Worm (Caenorhabditis elegans) whole organism, young adult: ENCODE results near the gene mcm-3.

Source experiments
- B0019.2 ChIP-seq: fragments of 200-800 bp; sonication (Bioruptor generic); conservative IDR thresholded peaks from 2 replicates; pipeline ENCODE4 v1.3.6; 2022; ENCODE audit warnings: missing genetic modification reagents, missing genetic modification characterization, missing compliant biosample characterization
- B0035.1 ChIP-seq: sonication (generic microtip); optimal IDR thresholded peaks from 2 replicates; lab custom pipeline; 2016; ENCODE audit warnings: missing genetic modification characterization, mild to moderate bottlenecking, missing compliant biosample characterization, missing genotype, missing genetic modification reagents
- B0336.3 ChIP-seq: fragments of 200-800 bp; sonication (Bioruptor generic); IDR thresholded peaks from 2 replicates; pipeline ENCODE4 v1.3.6; 2022; ENCODE audit warnings: missing genetic modification characterization, missing compliant biosample characterization
- F23B12.7 ChIP-seq: sonication (generic microtip); optimal IDR thresholded peaks from 2 replicates; lab custom pipeline; 2017; ENCODE audit warnings: missing genetic modification characterization, mild to moderate bottlenecking, missing compliant biosample characterization, antibody characterized with exemption, moderate library complexity; ENCODE audit not compliant: insufficient read depth
- F33H1.4 ChIP-seq: fragments of 200-800 bp; sonication (Bioruptor generic); IDR thresholded peaks from 2 replicates; pipeline ENCODE4 v1.3.6; 2022; ENCODE audit warnings: missing genetic modification reagents, missing genetic modification characterization, missing compliant biosample characterization
- F37B4.10 ChIP-seq: fragments of 200-800 bp; sonication (Bioruptor generic); IDR thresholded peaks from 2 replicates; pipeline ENCODE4 v1.3.6; 2022; ENCODE audit warnings: missing genetic modification characterization, missing compliant biosample characterization
- F39B2.1 ChIP-seq: fragments of 200-800 bp; sonication (Bioruptor generic); IDR thresholded peaks from 2 replicates; pipeline ENCODE4 v1.3.6; 2022; ENCODE audit warnings: missing genetic modification reagents, missing genetic modification characterization, missing compliant biosample characterization
- F52B5.7 ChIP-seq: sonication (generic microtip); optimal IDR thresholded peaks from 2 replicates; lab custom pipeline; 2016; ENCODE audit warnings: mild to moderate bottlenecking, missing genetic modification characterization, missing compliant biosample characterization
- K12H6.12 ChIP-seq: fragments of 200-800 bp; sonication (Bioruptor generic); optimal IDR thresholded peaks from 2 replicates; lab custom pipeline; 2018; ENCODE audit warnings: mild to moderate bottlenecking, missing genetic modification characterization, missing compliant biosample characterization
- T07F8.4 ChIP-seq: sonication (generic microtip); optimal IDR thresholded peaks from 2 replicates; lab custom pipeline; 2016; ENCODE audit warnings: mild to moderate bottlenecking, missing genetic modification characterization, moderate library complexity, missing compliant biosample characterization
- Y53F4B.3 ChIP-seq: fragments of 200-800 bp; sonication (Bioruptor generic); IDR thresholded peaks from 2 replicates; pipeline ENCODE4 v1.3.6; 2022; ENCODE audit warnings: missing genetic modification reagents, missing genetic modification characterization, missing compliant biosample characterization
- Y79H2A.3 ChIP-seq: fragments of 200-800 bp; sonication (Bioruptor generic); conservative IDR thresholded peaks from 2 replicates; pipeline ENCODE4 v1.3.6; 2022; ENCODE audit warnings: missing genetic modification reagents, missing genetic modification characterization, missing compliant biosample characterization
- Y95B8A.8 ChIP-seq: fragments of 200-800 bp; sonication (Bioruptor generic); IDR thresholded peaks from 2 replicates; pipeline ENCODE4 v1.3.6; 2022; ENCODE audit warnings: missing genetic modification reagents, missing genetic modification characterization, missing compliant biosample characterization
- ZK185.1 ChIP-seq: sonication (generic microtip); optimal IDR thresholded peaks from 2 replicates; lab custom pipeline; 2016; ENCODE audit warnings: mild to moderate bottlenecking, missing genetic modification characterization, missing compliant biosample characterization; ENCODE audit not compliant: poor library complexity, severe bottlenecking
- ama-1 ChIP-seq, 3 experiments: fragments of 150-350 bp in 1 of 3; sonication (generic microtip) in 2 of 3; optimal IDR thresholded peaks; 2 replicates each; lab custom pipeline; 2014 to 2018; ENCODE audit warnings: missing biosample characterization in 2 of 3, missing genetic modification characterization in 2 of 3, missing genetic modification reagents in 2 of 3
- athp-1 ChIP-seq: sonication (generic microtip); optimal IDR thresholded peaks from 2 replicates; lab custom pipeline; 2017; ENCODE audit warnings: mild to moderate bottlenecking, missing genetic modification characterization, missing compliant biosample characterization
- attf-6 ChIP-seq: fragments of 200-800 bp; sonication (Bioruptor generic); IDR thresholded peaks from 2 replicates; pipeline ENCODE4 v1.3.6; 2022; ENCODE audit warnings: missing genetic modification reagents, missing genetic modification characterization, missing compliant biosample characterization
- ceh-100 ChIP-seq: fragments of 200-800 bp; sonication (Bioruptor generic); IDR thresholded peaks from 2 replicates; pipeline ENCODE4 v1.3.6; 2022; ENCODE audit warnings: missing genetic modification reagents, missing genetic modification characterization, missing compliant biosample characterization
- ceh-58 ChIP-seq: fragments of 200-800 bp; sonication (Bioruptor generic); IDR thresholded peaks from 2 replicates; pipeline ENCODE4 v1.3.6; 2022; ENCODE audit warnings: missing genetic modification characterization, missing compliant biosample characterization
- ceh-79 ChIP-seq: sonication (generic microtip); optimal IDR thresholded peaks from 2 replicates; lab custom pipeline; 2017; ENCODE audit warnings: mild to moderate bottlenecking, missing genetic modification characterization, missing compliant biosample characterization
- chd-7 ChIP-seq: sonication (generic microtip); optimal IDR thresholded peaks from 2 replicates; lab custom pipeline; 2016; ENCODE audit warnings: mild to moderate bottlenecking, missing genetic modification characterization, moderate library complexity, missing compliant biosample characterization
- dox-1 ChIP-seq: fragments of 200-800 bp; sonication (Bioruptor generic); IDR thresholded peaks from 2 replicates; pipeline ENCODE4 v1.3.6; 2022; ENCODE audit warnings: missing genetic modification reagents, missing genetic modification characterization, missing compliant biosample characterization
- dpl-1 ChIP-seq: fragments of 150-350 bp; optimal IDR thresholded peaks from 2 replicates; lab custom pipeline; 2014; ENCODE audit warnings: missing biosample characterization, missing genetic modification reagents, missing genetic modification characterization
- egl-18 ChIP-seq: fragments of 200-800 bp; sonication (Bioruptor generic); IDR thresholded peaks from 2 replicates; pipeline ENCODE4 v1.3.6; 2022; ENCODE audit warnings: missing genetic modification reagents, missing genetic modification characterization, missing compliant biosample characterization
- hmg-1.2 ChIP-seq: fragments of 200-800 bp; sonication (Bioruptor generic); IDR thresholded peaks from 2 replicates; pipeline ENCODE4 v1.3.6; 2022; ENCODE audit warnings: missing genetic modification reagents, missing genetic modification characterization, missing compliant biosample characterization
- hrde-1 ChIP-seq: sonication (generic microtip); optimal IDR thresholded peaks from 2 replicates; lab custom pipeline; 2016; ENCODE audit warnings: missing genetic modification characterization, mild to moderate bottlenecking, missing compliant biosample characterization, moderate library complexity, missing genotype, missing genetic modification reagents, borderline replicate concordance
- lin-35 ChIP-seq, 3 experiments: fragments of 150-350 bp in 2 of 3; sonication (generic microtip) in 1 of 3; optimal IDR thresholded peaks; 2 replicates each; lab custom pipeline; 2014 to 2018; ENCODE audit warnings: missing biosample characterization in 3 of 3, missing genetic modification characterization in 3 of 3, missing genetic modification reagents in 3 of 3
- lin-40 ChIP-seq: sonication (generic microtip); optimal IDR thresholded peaks from 2 replicates; lab custom pipeline; 2016; ENCODE audit warnings: missing genetic modification characterization, mild to moderate bottlenecking, missing compliant biosample characterization, missing genotype, missing genetic modification reagents
- lin-54 ChIP-seq: fragments of 200-800 bp; sonication (Bioruptor generic); optimal IDR thresholded peaks from 2 replicates; lab custom pipeline; 2018; ENCODE audit warnings: mild to moderate bottlenecking, missing genetic modification characterization, missing compliant biosample characterization
- lir-1 ChIP-seq: fragments of 200-800 bp; sonication (Bioruptor generic); conservative IDR thresholded peaks from 2 replicates; pipeline ENCODE4 v1.3.6; 2022; ENCODE audit warnings: missing genetic modification reagents, missing genetic modification characterization, missing compliant biosample characterization
- madf-10 ChIP-seq: sonication (generic microtip); optimal IDR thresholded peaks from 2 replicates; lab custom pipeline; 2016; ENCODE audit warnings: mild to moderate bottlenecking, missing genetic modification characterization, missing compliant biosample characterization
- madf-6 ChIP-seq: fragments of 200-800 bp; sonication (Bioruptor generic); IDR thresholded peaks from 2 replicates; pipeline ENCODE4 v1.3.6; 2022; ENCODE audit warnings: missing genetic modification reagents, missing genetic modification characterization, missing compliant biosample characterization
- nfya-1 ChIP-seq: sonication (generic microtip); optimal IDR thresholded peaks from 2 replicates; lab custom pipeline; 2017; ENCODE audit warnings: antibody characterized with exemption, missing compliant biosample characterization, missing genetic modification characterization, borderline replicate concordance; ENCODE audit not compliant: insufficient read depth
- nfya-2 ChIP-seq: fragments of 200-800 bp; sonication (Bioruptor generic); IDR thresholded peaks from 2 replicates; pipeline ENCODE4 v1.3.6; 2022; ENCODE audit warnings: missing genetic modification reagents, missing genetic modification characterization, missing compliant biosample characterization
- nfyb-1 ChIP-seq: fragments of 200-800 bp; sonication (Bioruptor generic); IDR thresholded peaks from 2 replicates; pipeline ENCODE4 v1.3.6; 2022; ENCODE audit warnings: missing genetic modification reagents, missing genetic modification characterization, missing compliant biosample characterization
- nhr-80 ChIP-seq: sonication (generic microtip); optimal IDR thresholded peaks from 2 replicates; lab custom pipeline; 2016; ENCODE audit warnings: missing genetic modification characterization, missing compliant biosample characterization
- rcor-1 ChIP-seq: fragments of 200-800 bp; sonication (Bioruptor generic); IDR thresholded peaks from 2 replicates; pipeline ENCODE4 v1.3.6; 2022; ENCODE audit warnings: missing genetic modification reagents, missing genetic modification characterization, missing compliant biosample characterization
- repo-1 ChIP-seq: sonication (generic microtip); optimal IDR thresholded peaks from 2 replicates; lab custom pipeline; 2017; ENCODE audit warnings: mild to moderate bottlenecking, missing genetic modification characterization, missing compliant biosample characterization
- snpc-1.1 ChIP-seq: sonication (generic microtip); optimal IDR thresholded peaks from 2 replicates; lab custom pipeline; 2017; ENCODE audit warnings: missing genetic modification characterization, mild to moderate bottlenecking, missing compliant biosample characterization, antibody characterized with exemption, moderate library complexity, missing genotype, missing genetic modification reagents; ENCODE audit not compliant: insufficient read depth
- somi-1 ChIP-seq: fragments of 200-800 bp; sonication (Bioruptor generic); optimal IDR thresholded peaks from 2 replicates; lab custom pipeline; 2018; ENCODE audit warnings: mild to moderate bottlenecking, missing genetic modification characterization, missing compliant biosample characterization
- tbp1 ChIP-seq: fragments of 200-800 bp; sonication (Bioruptor generic); optimal IDR thresholded peaks from 2 replicates; lab custom pipeline; 2018; ENCODE audit warnings: mild to moderate bottlenecking, missing genetic modification characterization, missing compliant biosample characterization
- unc-62 ChIP-seq: fragments of 150-350 bp; optimal IDR thresholded peaks from 2 replicates; lab custom pipeline; 2014; ENCODE audit warnings: missing biosample characterization, missing genetic modification reagents, missing genetic modification characterization
- xnd-1 ChIP-seq: sonication (generic microtip); optimal IDR thresholded peaks from 2 replicates; lab custom pipeline; 2016; ENCODE audit warnings: missing genotype, missing genetic modification reagents, missing genetic modification characterization, missing compliant biosample characterization

Gene mcm-3

DNA sequence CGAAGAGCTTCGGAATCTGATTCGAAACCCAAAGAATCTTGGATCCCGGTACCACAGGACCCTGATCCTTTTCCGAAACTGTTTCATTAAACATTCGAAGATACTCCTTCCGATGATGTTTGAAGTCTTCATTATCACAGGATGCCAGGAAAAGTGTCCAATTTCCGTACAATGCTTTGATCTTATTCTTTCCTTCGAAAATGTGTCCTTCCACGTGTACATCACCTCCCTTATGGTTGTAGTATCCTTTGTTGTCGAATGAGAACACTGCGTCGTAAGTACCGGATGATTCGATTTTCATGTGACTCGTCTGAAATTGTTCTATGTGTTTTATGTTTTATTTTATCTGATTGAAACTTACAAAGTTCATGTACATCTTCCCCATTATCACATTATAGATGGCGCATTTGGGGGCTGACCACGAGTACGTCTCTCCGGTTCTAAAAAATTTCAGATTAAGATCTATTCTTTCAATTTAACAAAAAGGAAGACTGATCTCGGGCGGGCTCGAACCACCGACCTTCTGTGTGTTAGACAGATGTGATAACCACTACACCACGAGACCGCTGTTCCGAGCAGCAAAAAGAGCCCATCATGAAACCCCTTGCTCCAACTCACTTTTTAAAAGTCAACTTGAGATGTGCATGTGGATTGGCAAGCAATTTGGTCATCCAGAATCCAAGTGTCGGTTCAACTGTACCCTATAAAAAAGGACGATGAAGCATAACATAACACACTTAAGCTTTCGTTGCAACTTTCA lies 46.7 kb downstream of the mcm-3 start (continued):
- no peak for TF ChIP-seq unc-62 (GFP tag; lab: Kevin White, UChicago)
- TF ChIP-seq lin-35 (GFP tag; optimal IDR thresholded peaks at IDR 0.05; lab: Kevin White, UChicago) = no peak
- TF ChIP-seq snpc-1.1 = no peak
- TF ChIP-seq athp-1 = no peak
- TF ChIP-seq nfyb-1 (GFP tag; lab: Robert Waterston, UW) = 0 out of 2 replicates have a peak, but pooled peaks have one; percentile 62
- 0 out of 2 replicates have a peak, but pooled peaks have one; percentile 29 for TF ChIP-seq dox-1 (GFP tag; lab: Robert Waterston, UW)
- TF ChIP-seq hrde-1 (tag; lab: Kevin White, UChicago) = no peak
- TF ChIP-seq ceh-58 (GFP tag; lab: Robert Waterston, UW) = no peak
- no peak for TF ChIP-seq F39B2.1 (GFP tag; lab: Robert Waterston, UW)
- TF ChIP-seq ama-1 (optimal IDR thresholded peaks at IDR 0.05; lab: Kevin White, UChicago) = no peak
- TF ChIP-seq ama-1 (GFP tag; optimal IDR thresholded peaks at IDR 0.05; lab: Kevin White, UChicago) = no peak
- no peak for TF ChIP-seq lir-1 (GFP tag; lab: Robert Waterston, UW)
- TF ChIP-seq ZK185.1 (tag; lab: Kevin White, UChicago) = no peak
- no peak for TF ChIP-seq lin-54 (GFP tag; lab: Kevin White, UChicago)
- 0 out of 2 replicates have a peak, but pooled peaks have one; percentile 34 for TF ChIP-seq madf-6
- TF ChIP-seq tbp1 (GFP tag; lab: Kevin White, UChicago) = peak; percentile 88
- no peak for TF ChIP-seq K12H6.12
- 0 out of 2 replicates have a peak, but pooled peaks have one; percentile 6 for TF ChIP-seq B0019.2 (GFP tag; lab: Robert Waterston, UW)
- TF ChIP-seq ceh-79 (tag; lab: Kevin White, UChicago) = no peak
- no peak for TF ChIP-seq xnd-1 (tag; lab: Kevin White, UChicago)
- no peak for TF ChIP-seq lin-40 (tag; lab: Kevin White, UChicago)
- peak; percentile 9 for TF ChIP-seq nhr-80
- no peak for TF ChIP-seq attf-6 (GFP tag; lab: Robert Waterston, UW)
- no peak for TF ChIP-seq F52B5.7
- no peak for TF ChIP-seq repo-1
- TF ChIP-seq ceh-100 (GFP tag; lab: Robert Waterston, UW) = peak; percentile 45
- TF ChIP-seq F37B4.10 (GFP tag; lab: Robert Waterston, UW) = no peak
- TF ChIP-seq F23B12.7 (tag; lab: Kevin White, UChicago) = no peak
- TF ChIP-seq nfya-2 (GFP tag; lab: Robert Waterston, UW) = no peak
- TF ChIP-seq B0035.1 (tag; lab: Kevin White, UChicago) = no peak
- no peak for TF ChIP-seq Y95B8A.8 (GFP tag; lab: Robert Waterston, UW)
- no peak for TF ChIP-seq F33H1.4 (GFP tag; lab: Robert Waterston, UW)
- TF ChIP-seq somi-1 (GFP tag; lab: Kevin White, UChicago) = no peak
- TF ChIP-seq chd-7 (tag; lab: Kevin White, UChicago) = no peak
- TF ChIP-seq Y53F4B.3 (GFP tag; lab: Robert Waterston, UW) = 0 out of 2 replicates have a peak, but pooled peaks have one; percentile 40
- TF ChIP-seq nfya-1 (tag; lab: Kevin White, UChicago) = no peak
- 0 out of 2 replicates have a peak, but pooled peaks have one; percentile 31 for TF ChIP-seq Y79H2A.3 (GFP tag; lab: Robert Waterston, UW)
- no peak for TF ChIP-seq T07F8.4 (tag; lab: Kevin White, UChicago)
- peak; percentile 46 for TF ChIP-seq hmg-1.2 (GFP tag; lab: Robert Waterston, UW)
- TF ChIP-seq madf-10 (tag; lab: Kevin White, UChicago) = no peak
- TF ChIP-seq rcor-1 (GFP tag; lab: Robert Waterston, UW) = no peak
- TF ChIP-seq B0336.3 (GFP tag; lab: Robert Waterston, UW) = 0 out of 2 replicates have a peak, but pooled peaks have one; percentile 38
- TF ChIP-seq dpl-1 = no peak
- no peak for TF ChIP-seq egl-18 (GFP tag; lab: Robert Waterston, UW)
- TF ChIP-seq, all 124 proteins: peak for 20
